Fruit fly (Drosophila melanogaster): ENCODE measurements around the gene CG34150.

CG34150 gene

dm6 chr3R:24805048-24805447, 9.0 kb upstream of the CG34150 start, which contains the start of gene polybromo (continued):
- TF ChIP-seq CG7372 (GFP tag; IDR thresholded peaks at IDR 0.05) (no peak), CrebB (tag; optimal IDR thresholded peaks at IDR 0.05) (no peak), NfI (GFP tag; optimal IDR thresholded peaks at IDR 0.05) (no peak), CG18764 (GFP tag; optimal IDR thresholded peaks at IDR 0.05) (no peak), lmd (GFP tag; IDR thresholded peaks at IDR 0.05) (no peak), CG12071 (GFP tag; optimal IDR thresholded peaks at IDR 0.05) (no peak), CG13287 (GFP tag; IDR thresholded peaks at IDR 0.05; ENCODE audit: partially characterized antibody) (peak; percentile 93), ttk (GFP tag; IDR thresholded peaks at IDR 0.05) (no peak), CG8290 (GFP tag; optimal IDR thresholded peaks at IDR 0.05) (no peak), CG8290 (tag; optimal IDR thresholded peaks at IDR 0.05) (no peak), rib (GFP tag; IDR thresholded peaks at IDR 0.05) (no peak), wek (GFP tag; optimal IDR thresholded peaks at IDR 0.05) (no peak), HLH3B (GFP tag; IDR thresholded peaks at IDR 0.05) (no peak), CG32767 (GFP tag; IDR thresholded peaks at IDR 0.05) (no peak), MESR4 (GFP tag; optimal IDR thresholded peaks at IDR 0.05) (peak; percentile 76), CG14667 (GFP tag; IDR thresholded peaks at IDR 0.05) (no peak), CG7357 (GFP tag; IDR thresholded peaks at IDR 0.05) (no peak), insv (GFP tag; optimal IDR thresholded peaks at IDR 0.05) (no peak), zen (tag; optimal IDR thresholded peaks at IDR 0.05) (no peak), CG14860 (GFP tag; IDR thresholded peaks at IDR 0.05; ENCODE audit: partially characterized antibody) (peak; percentile 76), shn (GFP tag; optimal IDR thresholded peaks at IDR 0.05) (no peak), CG3065 (GFP tag; optimal IDR thresholded peaks at IDR 0.05) (no peak), trem (tag; optimal IDR thresholded peaks at IDR 0.05) (peak; percentile 51), row (GFP tag; IDR thresholded peaks at IDR 0.05) (peak; percentile 42; the same call in 2 of the 3 replicates), CHES-1-like (GFP tag; optimal IDR thresholded peaks at IDR 0.05) (peak; percentile 1), ase (GFP tag; IDR thresholded peaks at IDR 0.05) (no peak), HmgZ (tag; optimal IDR thresholded peaks at IDR 0.05) (peak; percentile 0), usp (GFP tag; optimal IDR thresholded peaks at IDR 0.05) (no peak), E2f2 (GFP tag; IDR thresholded peaks at IDR 0.05) (peak; percentile 95), tx (GFP tag; optimal IDR thresholded peaks at IDR 0.05) (no peak), Dip3 (GFP tag; optimal IDR thresholded peaks at IDR 0.05) (no peak), Aef1 (GFP tag; IDR thresholded peaks at IDR 0.05) (no peak), CG4854 (GFP tag; optimal IDR thresholded peaks at IDR 0.05) (no peak), CG33557 (GFP tag; optimal IDR thresholded peaks at IDR 0.05) (no peak), CG3838 (GFP tag; optimal IDR thresholded peaks at IDR 0.05) (no peak), Hmr (GFP tag; optimal IDR thresholded peaks at IDR 0.05) (no peak), CG31365 (tag; optimal IDR thresholded peaks at IDR 0.05) (no peak), CG11456 (GFP tag; IDR thresholded peaks at IDR 0.05) (no peak), fu2 (GFP tag; optimal IDR thresholded peaks at IDR 0.05) (no peak), jumu (GFP tag; optimal IDR thresholded peaks at IDR 0.05) (peak; percentile 30), Bdp1 (GFP tag; optimal IDR thresholded peaks at IDR 0.05) (no peak), Fer1 (GFP tag; optimal IDR thresholded peaks at IDR 0.05) (peak; percentile 13), CG17612 (GFP tag; IDR thresholded peaks at IDR 0.05) (no peak), CG2116 (GFP tag; optimal IDR thresholded peaks at IDR 0.05) (peak; percentile 43), Abd-B (GFP tag; optimal IDR thresholded peaks at IDR 0.05) (no peak), Usf (GFP tag; optimal IDR thresholded peaks at IDR 0.05) (no peak), H2.0 (GFP tag; IDR thresholded peaks at IDR 0.05) (no peak), disco-r (GFP tag; optimal IDR thresholded peaks at IDR 0.05) (no peak), tio (GFP tag; optimal IDR thresholded peaks at IDR 0.05) (no peak), odd (GFP tag; optimal IDR thresholded peaks at IDR 0.05) (no peak), CG16863 (GFP tag; optimal IDR thresholded peaks at IDR 0.05) (no peak), CG6813 (GFP tag; optimal IDR thresholded peaks at IDR 0.05) (no peak), mirr (GFP tag; optimal IDR thresholded peaks at IDR 0.05) (no peak)

All from whole organism, embryonic.